Fruit fly (Drosophila melanogaster): Measurements from ENCODE around the gene Or85d.

The Or85d gene

DNA sequence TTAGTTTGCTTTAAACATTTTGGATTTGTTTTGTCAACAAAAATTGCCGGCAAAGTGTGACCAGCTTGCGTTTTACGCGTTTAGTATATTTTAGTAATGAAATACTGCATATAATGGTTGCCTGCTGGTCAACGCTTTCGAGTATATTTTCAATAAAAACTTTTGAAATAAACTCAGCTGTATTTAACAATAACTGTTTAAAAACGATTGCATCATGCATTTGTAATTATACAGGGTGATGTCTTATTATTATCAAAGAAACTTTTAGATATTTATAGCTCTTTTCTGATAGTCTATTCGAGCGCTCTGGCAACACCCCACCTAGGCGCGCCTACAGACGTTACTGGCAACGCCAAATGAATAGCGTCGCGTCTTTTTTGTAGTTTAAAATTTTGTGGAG lies 11.4 kb downstream of the Or85d start, which contains the start of gene Cenp-C (continued):
- no peak for TF ChIP-seq nau (GFP tag; optimal IDR thresholded peaks at IDR 0.05)
- no peak for TF ChIP-seq HHEX (GFP tag; optimal IDR thresholded peaks at IDR 0.05)
- no peak for TF ChIP-seq CG34376 (GFP tag; optimal IDR thresholded peaks at IDR 0.05)
- TF ChIP-seq CG7357 (GFP tag; IDR thresholded peaks at IDR 0.05), result no peak
- TF ChIP-seq danr (GFP tag; IDR thresholded peaks at IDR 0.05), result no peak
- TF ChIP-seq Abd-B (GFP tag; optimal IDR thresholded peaks at IDR 0.05), result peak; percentile 55
- TF ChIP-seq crc (GFP tag; optimal IDR thresholded peaks at IDR 0.05), result peak; percentile 23
- TF ChIP-seq CG7271 (tag; optimal IDR thresholded peaks at IDR 0.05), result no peak
- no peak for TF ChIP-seq shn (GFP tag; optimal IDR thresholded peaks at IDR 0.05)
- TF ChIP-seq CTCF (GFP tag; optimal IDR thresholded peaks at IDR 0.05), result peak; percentile 17
- TF ChIP-seq z (GFP tag; IDR thresholded peaks at IDR 0.05), result no peak
- no peak for TF ChIP-seq Nf-YA (GFP tag; IDR thresholded peaks at IDR 0.05)
- peak; percentile 53 for TF ChIP-seq CG15514 (GFP tag; optimal IDR thresholded peaks at IDR 0.05)
- TF ChIP-seq phol (tag; optimal IDR thresholded peaks at IDR 0.05), result peak; percentile 80
- TF ChIP-seq CG7987 (GFP tag; optimal IDR thresholded peaks at IDR 0.05), result no peak
- TF ChIP-seq dpn (GFP tag; optimal IDR thresholded peaks at IDR 0.05), result peak; percentile 14 to 30
- TF ChIP-seq CG17359 (tag; optimal IDR thresholded peaks at IDR 0.05), result no peak
- no peak for TF ChIP-seq CG7928 (GFP tag; optimal IDR thresholded peaks at IDR 0.05)
- TF ChIP-seq CG17361 (GFP tag; IDR thresholded peaks at IDR 0.05), result no peak
- TF ChIP-seq CG6683 (GFP tag; optimal IDR thresholded peaks at IDR 0.05), result no peak
- no peak for TF ChIP-seq vfl (GFP tag; optimal IDR thresholded peaks at IDR 0.05)
- no peak for TF ChIP-seq CG15269 (tag; optimal IDR thresholded peaks at IDR 0.05)
- no peak for TF ChIP-seq Asciz (GFP tag; optimal IDR thresholded peaks at IDR 0.05)
- no peak for TF ChIP-seq CG10431 (GFP tag; optimal IDR thresholded peaks at IDR 0.05)
- peak; percentile 61 for TF ChIP-seq BEAF-32 (GFP tag; optimal IDR thresholded peaks at IDR 0.05)
- TF ChIP-seq Ravus (GFP tag; IDR thresholded peaks at IDR 0.05), result no peak
- no peak for TF ChIP-seq usp (GFP tag; optimal IDR thresholded peaks at IDR 0.05)
- TF ChIP-seq ato (GFP tag; IDR thresholded peaks at IDR 0.05; ENCODE audit: partially characterized antibody), result no peak
- TF ChIP-seq p53 (GFP tag; optimal IDR thresholded peaks at IDR 0.05), result no peak
- no peak for TF ChIP-seq CG2202 (tag; optimal IDR thresholded peaks at IDR 0.05)
- no peak for TF ChIP-seq CkIIα-i1 (GFP tag; IDR thresholded peaks at IDR 0.05)
- TF ChIP-seq dmrt11E (tag; optimal IDR thresholded peaks at IDR 0.05), result no peak
- TF ChIP-seq mam (GFP tag; optimal IDR thresholded peaks at IDR 0.05), result peak; percentile 64
- TF ChIP-seq klu (GFP tag; IDR thresholded peaks at IDR 0.05), result no peak
- TF ChIP-seq stc (GFP tag; IDR thresholded peaks at IDR 0.05), result no peak
- no peak for TF ChIP-seq CG7839 (tag; optimal IDR thresholded peaks at IDR 0.05)
- no peak for TF ChIP-seq ken (GFP tag; IDR thresholded peaks at IDR 0.05)
- no peak for TF ChIP-seq Tbp (GFP tag; optimal IDR thresholded peaks at IDR 0.05)
- no peak for TF ChIP-seq CG9876 (GFP tag; optimal IDR thresholded peaks at IDR 0.05)
- TF ChIP-seq Six4 (GFP tag; optimal IDR thresholded peaks at IDR 0.05), result no peak
- TF ChIP-seq Myb (GFP tag; optimal IDR thresholded peaks at IDR 0.05), result peak; percentile 47
- peak; percentile 52 for TF ChIP-seq CG30403 (GFP tag; optimal IDR thresholded peaks at IDR 0.05)
- no peak for TF ChIP-seq CG4730 (GFP tag; IDR thresholded peaks at IDR 0.05)
- TF ChIP-seq NK7.1 (GFP tag; optimal IDR thresholded peaks at IDR 0.05), result no peak
- no peak for TF ChIP-seq CG8478 (optimal IDR thresholded peaks at IDR 0.05)
- TF ChIP-seq CG34224 (GFP tag; IDR thresholded peaks at IDR 0.05; ENCODE audit: partially characterized antibody), result no peak
- no peak for TF ChIP-seq CG34422 (GFP tag; IDR thresholded peaks at IDR 0.05)
- TF ChIP-seq otp (GFP tag; IDR thresholded peaks at IDR 0.05), result no peak
- peak; percentile 44 for TF ChIP-seq Dip3 (GFP tag; optimal IDR thresholded peaks at IDR 0.05)
- peak; percentile 17 for TF ChIP-seq zen (tag; optimal IDR thresholded peaks at IDR 0.05)
- no peak for TF ChIP-seq her (GFP tag; optimal IDR thresholded peaks at IDR 0.05)
- peak; percentile 20 for TF ChIP-seq CG7786 (GFP tag; optimal IDR thresholded peaks at IDR 0.05)
- no peak for TF ChIP-seq Spps (tag; optimal IDR thresholded peaks at IDR 0.05)

All from whole organism, embryonic.